Fruit fly (Drosophila melanogaster): Measurements from ENCODE around the gene CG34126.
A peak's percentile ranks its signal among the peaks of the same experiment; 100 is the strongest.

Gene CG34126

DNA sequence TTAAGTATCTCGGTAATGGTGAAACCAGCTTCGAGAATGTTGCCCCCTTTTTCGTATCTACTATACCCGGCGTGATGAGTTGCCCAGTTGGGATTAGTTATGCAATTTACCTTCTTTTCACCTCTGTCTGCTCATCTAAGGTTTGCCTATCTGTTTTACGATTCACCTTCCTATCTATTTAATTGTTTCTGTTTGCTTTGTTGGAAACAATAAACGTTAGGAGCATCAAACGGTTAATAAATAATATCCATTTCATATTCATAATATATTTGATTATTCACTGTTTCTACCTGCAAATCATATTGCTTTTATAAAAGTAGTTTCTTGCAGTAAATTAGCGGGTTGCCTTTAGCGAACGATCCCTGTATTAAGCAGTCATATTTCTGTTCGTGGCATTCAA, 25.8 kb downstream of the CG34126 start:
- no peak for TF ChIP-seq CG6854 (GFP tag; optimal IDR thresholded peaks at IDR 0.05)
- no peak for TF ChIP-seq ss (GFP tag; optimal IDR thresholded peaks at IDR 0.05)
- TF ChIP-seq topi (GFP tag; optimal IDR thresholded peaks at IDR 0.05), result no peak
- no peak for TF ChIP-seq Met (GFP tag; optimal IDR thresholded peaks at IDR 0.05)
- no peak for TF ChIP-seq CG6808 (GFP tag; optimal IDR thresholded peaks at IDR 0.05)
- TF ChIP-seq Ets96B (tag; optimal IDR thresholded peaks at IDR 0.05), result no peak
- no peak for TF ChIP-seq Sox102F (GFP tag; optimal IDR thresholded peaks at IDR 0.05)
- TF ChIP-seq CG15336 (GFP tag; IDR thresholded peaks at IDR 0.05), result 0 out of 2 replicates have a peak, but pooled peaks have one; percentile 15
- no peak for TF ChIP-seq CG3032 (tag; optimal IDR thresholded peaks at IDR 0.05)
- TF ChIP-seq Eip75B (GFP tag; optimal IDR thresholded peaks at IDR 0.05), result no peak
- no peak for TF ChIP-seq CG8319 (GFP tag; optimal IDR thresholded peaks at IDR 0.05)
- no peak for TF ChIP-seq Hr4 (GFP tag; optimal IDR thresholded peaks at IDR 0.05)
- TF ChIP-seq CG3919 (GFP tag; optimal IDR thresholded peaks at IDR 0.05), result peak; percentile 16
- TF ChIP-seq Hr38 (GFP tag; optimal IDR thresholded peaks at IDR 0.05), result no peak
- TF ChIP-seq cyc (GFP tag; optimal IDR thresholded peaks at IDR 0.05), result no peak
- no peak for TF ChIP-seq CG10669 (GFP tag; optimal IDR thresholded peaks at IDR 0.05)
- no peak for TF ChIP-seq CG8632 (GFP tag; optimal IDR thresholded peaks at IDR 0.05)
- no peak for TF ChIP-seq CG11902 (GFP tag; optimal IDR thresholded peaks at IDR 0.05)
- TF ChIP-seq vri (GFP tag; optimal IDR thresholded peaks at IDR 0.05), result peak; percentile 52
- TF ChIP-seq CG4318 (GFP tag; optimal IDR thresholded peaks at IDR 0.05), result no peak
- peak; percentile 69 for TF ChIP-seq Eip78C (GFP tag)
- TF ChIP-seq CG10631 (GFP tag; optimal IDR thresholded peaks at IDR 0.05), result no peak
- TF ChIP-seq lz (GFP tag; optimal IDR thresholded peaks at IDR 0.05), result no peak
- no peak for TF ChIP-seq fd85E (GFP tag; optimal IDR thresholded peaks at IDR 0.05)
- no peak for TF ChIP-seq CG9139 (GFP tag; optimal IDR thresholded peaks at IDR 0.05)
- TF ChIP-seq fkh (GFP tag; optimal IDR thresholded peaks at IDR 0.05), result peak; percentile 8
- no peak for TF ChIP-seq Sox15 (GFP tag; optimal IDR thresholded peaks at IDR 0.05)
- no peak for TF ChIP-seq CG11294 (GFP tag; IDR thresholded peaks at IDR 0.05)
- TF ChIP-seq Sox14 (GFP tag; optimal IDR thresholded peaks at IDR 0.05), result no peak
- no peak for TF ChIP-seq achi (GFP tag; optimal IDR thresholded peaks at IDR 0.05)
- no peak for TF ChIP-seq Smox (GFP tag; optimal IDR thresholded peaks at IDR 0.05)
- no peak for TF ChIP-seq net (GFP tag; optimal IDR thresholded peaks at IDR 0.05)
- TF ChIP-seq CG6163 (GFP tag; IDR thresholded peaks at IDR 0.05), result peak; percentile 20; the same call in 1 of the 3 replicates
- TF ChIP-seq CG6276 (GFP tag; optimal IDR thresholded peaks at IDR 0.05), result no peak
- peak; percentile 7 for TF ChIP-seq CG32006 (GFP tag; optimal IDR thresholded peaks at IDR 0.05)
- TF ChIP-seq Eip93F (GFP tag; optimal IDR thresholded peaks at IDR 0.05), result no peak
- TF ChIP-seq Gug (GFP tag; IDR thresholded peaks at IDR 0.05), result no peak
- no peak for TF ChIP-seq CG8119 (GFP tag; IDR thresholded peaks at IDR 0.05)
- TF ChIP-seq fd59A (GFP tag; optimal IDR thresholded peaks at IDR 0.05), result no peak
- TF ChIP-seq Blimp-1 (GFP tag; optimal IDR thresholded peaks at IDR 0.05), result no peak
- no peak for TF ChIP-seq CG7368 (GFP tag; optimal IDR thresholded peaks at IDR 0.05)
- TF ChIP-seq CG16779 (tag; optimal IDR thresholded peaks at IDR 0.05), result no peak
- TF ChIP-seq salr (GFP tag; optimal IDR thresholded peaks at IDR 0.05), result no peak
- no peak for TF ChIP-seq CG34406 (GFP tag; optimal IDR thresholded peaks at IDR 0.05)
- peak; percentile 9 for TF ChIP-seq OdsH (GFP tag; optimal IDR thresholded peaks at IDR 0.05)
- no peak for TF ChIP-seq Hr39 (GFP tag; optimal IDR thresholded peaks at IDR 0.05)
- TF ChIP-seq dac (GFP tag; optimal IDR thresholded peaks at IDR 0.05), result no peak
- no peak for TF ChIP-seq svp (GFP tag)
- TF ChIP-seq Ets21C (GFP tag; optimal IDR thresholded peaks at IDR 0.05), result no peak
- no peak for TF ChIP-seq CG6792 (GFP tag; optimal IDR thresholded peaks at IDR 0.05)
- TF ChIP-seq esn (GFP tag; optimal IDR thresholded peaks at IDR 0.05), result peak; percentile 9
- TF ChIP-seq eg (GFP tag; IDR thresholded peaks at IDR 0.05), result 0 out of 3 replicates have a peak, but pooled peaks have one; percentile 11
- TF ChIP-seq dsx (GFP tag; optimal IDR thresholded peaks at IDR 0.05; ENCODE audit: poor library complexity, severe bottlenecking), result no peak

Measured in whole organism, prepupa.